Fruit fly (Drosophila melanogaster) whole organism, embryonic: ENCODE data around the gene Atf3.

Source experiments
- Adf1 ChIP-seq: fragments of 200-800 bp; sonication (Bioruptor generic); IDR thresholded peaks from 2 replicates; pipeline ENCODE4 v1.3.6; 2022; ENCODE audit warnings: missing biosample characterization, missing genetic modification characterization
- Atf3 ChIP-seq: fragments of 200-800 bp; sonication (Bioruptor generic); optimal IDR thresholded peaks from 3 replicates; lab custom pipeline; 2016; ENCODE audit warnings: missing biosample characterization, missing genetic modification characterization
- Blimp-1 ChIP-seq: fragments of 200-800 bp; sonication (Bioruptor generic); optimal IDR thresholded peaks from 3 replicates; lab custom pipeline; 2018; ENCODE audit warnings: missing biosample characterization, missing genetic modification characterization, mild to moderate bottlenecking, moderate library complexity, missing genetic modification reagents
- C15 ChIP-seq: fragments of 200-800 bp; sonication (Bioruptor generic); IDR thresholded peaks from 3 replicates; pipeline ENCODE4 v1.3.6; 2022; ENCODE audit warnings: missing biosample characterization, missing genetic modification characterization
- CG10462 ChIP-seq: fragments of 200-800 bp; sonication (Bioruptor generic); optimal IDR thresholded peaks from 2 replicates; lab custom pipeline; 2016; ENCODE audit warnings: missing biosample characterization, missing genetic modification characterization
- CG11398 ChIP-seq: fragments of 200-800 bp; sonication (Bioruptor generic); optimal IDR thresholded peaks from 2 replicates; lab custom pipeline; 2016; ENCODE audit warnings: missing biosample characterization, missing genetic modification characterization
- CG11504 ChIP-seq: fragments of 200-800 bp; sonication (Bioruptor generic); optimal IDR thresholded peaks from 3 replicates; lab custom pipeline; 2019; ENCODE audit warnings: missing biosample characterization, mild to moderate bottlenecking, missing genetic modification characterization, moderate library complexity
- CG12769 ChIP-seq: fragments of 200-800 bp; sonication (Bioruptor generic); optimal IDR thresholded peaks from 2 replicates; lab custom pipeline; 2019; ENCODE audit warnings: missing biosample characterization, mild to moderate bottlenecking, missing genetic modification characterization, moderate library complexity
- CG1602 ChIP-seq: fragments of 200-800 bp; sonication (Bioruptor generic); optimal IDR thresholded peaks from 3 replicates; lab custom pipeline; 2016; ENCODE audit warnings: missing biosample characterization, missing genetic modification characterization
- CG16779 ChIP-seq: fragments of 200-800 bp; sonication (Bioruptor generic); IDR thresholded peaks from 2 replicates; pipeline ENCODE4 v1.3.6; 2022; ENCODE audit warnings: missing biosample characterization, missing genetic modification characterization
- CG16815 ChIP-seq: fragments of 200-800 bp; sonication (Bioruptor generic); optimal IDR thresholded peaks from 3 replicates; lab custom pipeline; 2017; ENCODE audit warnings: missing biosample characterization, mild to moderate bottlenecking, missing genetic modification characterization
- CG17385 ChIP-seq: fragments of 200-800 bp; sonication (Bioruptor generic); optimal IDR thresholded peaks from 3 replicates; lab custom pipeline; 2018; ENCODE audit warnings: missing biosample characterization, mild to moderate bottlenecking, missing genetic modification characterization
- CG17829 ChIP-seq: fragments of 200-800 bp; optimal IDR thresholded peaks from 2 replicates; lab custom pipeline; 2019; ENCODE audit warnings: missing biosample characterization, mild to moderate bottlenecking, missing genetic modification characterization, moderate library complexity
- CG1832 ChIP-seq: fragments of 200-800 bp; sonication (Bioruptor generic); optimal IDR thresholded peaks from 2 replicates; lab custom pipeline; 2017; ENCODE audit warnings: missing biosample characterization, mild to moderate bottlenecking, missing genetic modification characterization, inconsistent platforms
- CG18599 ChIP-seq: fragments of 200-800 bp; sonication (Bioruptor generic); optimal IDR thresholded peaks from 3 replicates; lab custom pipeline; 2017; ENCODE audit warnings: missing biosample characterization, missing genetic modification characterization, mild to moderate bottlenecking, moderate library complexity, missing genetic modification reagents
- CG2199 ChIP-seq: fragments of 200-800 bp; sonication (Bioruptor generic); IDR thresholded peaks from 3 replicates; pipeline ENCODE4 v1.3.6; 2022; ENCODE audit warnings: missing biosample characterization, missing genetic modification characterization
- CG31365 ChIP-seq: fragments of 200-800 bp; sonication (Bioruptor generic); optimal IDR thresholded peaks from 2 replicates; lab custom pipeline; 2018; ENCODE audit warnings: missing biosample characterization, mild to moderate bottlenecking, missing genetic modification characterization
- CG32532 ChIP-seq: fragments of 200-800 bp; sonication (Bioruptor generic); IDR thresholded peaks from 2 replicates; pipeline ENCODE4 v1.3.6; 2022; ENCODE audit warnings: missing biosample characterization, missing genetic modification characterization
- CG5953 ChIP-seq: fragments of 200-800 bp; sonication (Bioruptor generic); IDR thresholded peaks from 2 replicates; pipeline ENCODE4 v1.3.6; 2022; ENCODE audit warnings: missing biosample characterization, missing genetic modification characterization
- CG8281 ChIP-seq: fragments of 200-800 bp; sonication (Bioruptor generic); optimal IDR thresholded peaks from 2 replicates; lab custom pipeline; 2018; ENCODE audit warnings: missing biosample characterization, mild to moderate bottlenecking, missing genetic modification characterization, moderate library complexity
- CG8944 ChIP-seq: fragments of 200-800 bp; sonication (Bioruptor generic); optimal IDR thresholded peaks from 3 replicates; lab custom pipeline; 2016; ENCODE audit warnings: missing biosample characterization, missing genetic modification characterization
- Chrac-16 ChIP-seq: fragments of 200-800 bp; sonication (Bioruptor generic); optimal IDR thresholded peaks from 3 replicates; lab custom pipeline; 2016; ENCODE audit warnings: missing biosample characterization, missing genetic modification characterization
- Dip3 ChIP-seq: fragments of 200-800 bp; sonication (Bioruptor generic); optimal IDR thresholded peaks from 3 replicates; lab custom pipeline; 2016; ENCODE audit warnings: missing biosample characterization, missing genetic modification characterization
- Doc2 ChIP-seq: fragments of 200-800 bp; sonication (Bioruptor generic); IDR thresholded peaks from 2 replicates; pipeline ENCODE4 v1.3.6; 2022; ENCODE audit warnings: missing biosample characterization, missing genetic modification characterization
- Dref ChIP-seq: fragments of 200-800 bp; sonication (Bioruptor generic); IDR thresholded peaks from 2 replicates; pipeline ENCODE4 v1.3.6; 2022; ENCODE audit warnings: missing biosample characterization, missing genetic modification characterization
- Hr78 ChIP-seq, 2 experiments: fragments of 200-800 bp in 1 of 2; fragments of >200 bp in 1 of 2; sonication (Bioruptor generic) in 1 of 2; optimal IDR thresholded peaks; 2 replicates each; lab custom pipeline; 2017 to 2019; ENCODE audit warnings: missing biosample characterization in 2 of 2, missing genetic modification characterization in 2 of 2, mild to moderate bottlenecking in 1 of 2, moderate library complexity in 1 of 2
- Jarid2 ChIP-seq: fragments of 200-800 bp; sonication (Bioruptor generic); optimal IDR thresholded peaks from 3 replicates; lab custom pipeline; 2017; ENCODE audit warnings: mild to moderate bottlenecking, missing biosample characterization, missing genetic modification reagents, missing genetic modification characterization
- Meics ChIP-seq: fragments of 200-800 bp; sonication (Bioruptor generic); optimal IDR thresholded peaks from 2 replicates; lab custom pipeline; 2017; ENCODE audit warnings: missing biosample characterization, mild to moderate bottlenecking, missing genetic modification characterization
- Rfx ChIP-seq: fragments of 200-800 bp; sonication (Bioruptor generic); IDR thresholded peaks from 2 replicates; pipeline ENCODE4 v1.3.6; 2022; ENCODE audit warnings: missing biosample characterization, missing genetic modification characterization
- Sry-δ ChIP-seq: fragments of 200-800 bp; sonication (Bioruptor generic); optimal IDR thresholded peaks from 2 replicates; lab custom pipeline; 2016; ENCODE audit warnings: missing biosample characterization, missing genetic modification characterization
- aop ChIP-seq: fragments of 200-800 bp; sonication (Bioruptor generic); IDR thresholded peaks from 2 replicates; pipeline ENCODE4 v1.3.6; 2022; ENCODE audit warnings: missing biosample characterization, missing genetic modification characterization
- bigmax ChIP-seq: fragments of 200-800 bp; sonication (Bioruptor generic); optimal IDR thresholded peaks from 2 replicates; lab custom pipeline; 2018; ENCODE audit warnings: missing biosample characterization, mild to moderate bottlenecking, missing genetic modification characterization
- bsh ChIP-seq, 2 experiments: fragments of 200-800 bp; sonication (Bioruptor generic); optimal IDR thresholded peaks; 2 replicates each; lab custom pipeline; 2017 to 2018; ENCODE audit warnings: mild to moderate bottlenecking in 2 of 2, missing biosample characterization in 2 of 2, missing genetic modification characterization in 2 of 2, moderate library complexity in 1 of 2
- chinmo ChIP-seq: fragments of 200-800 bp; sonication (Bioruptor generic); IDR thresholded peaks from 4 replicates; pipeline ENCODE4 v1.3.6; 2022; ENCODE audit warnings: missing biosample characterization, missing genetic modification characterization; ENCODE audit not compliant: partially characterized antibody
- crol ChIP-seq: fragments of 200-800 bp; sonication (Bioruptor generic); IDR thresholded peaks from 2 replicates; pipeline ENCODE4 v1.3.6; 2022; ENCODE audit warnings: missing biosample characterization, missing genetic modification characterization
- fd102C ChIP-seq: fragments of 200-800 bp; sonication (Bioruptor generic); optimal IDR thresholded peaks from 2 replicates; lab custom pipeline; 2018; ENCODE audit warnings: missing biosample characterization, mild to moderate bottlenecking, missing genetic modification characterization, moderate library complexity
- fd96Cb ChIP-seq: fragments of 200-800 bp; sonication (Bioruptor generic); optimal IDR thresholded peaks from 2 replicates; lab custom pipeline; 2018; ENCODE audit warnings: missing biosample characterization, mild to moderate bottlenecking, missing genetic modification characterization, moderate library complexity
- gem ChIP-seq: fragments of 200-800 bp; sonication (Bioruptor generic); optimal IDR thresholded peaks from 2 replicates; lab custom pipeline; 2019; ENCODE audit warnings: missing biosample characterization, mild to moderate bottlenecking, missing genetic modification characterization, moderate library complexity
- lmd ChIP-seq: fragments of 200-800 bp; sonication (Bioruptor generic); IDR thresholded peaks from 2 replicates; pipeline ENCODE4 v1.3.6; 2022; ENCODE audit warnings: missing biosample characterization, missing genetic modification characterization
- nmo ChIP-seq: fragments of 200-800 bp; sonication (Bioruptor generic); optimal IDR thresholded peaks from 2 replicates; lab custom pipeline; 2018; ENCODE audit warnings: missing biosample characterization, mild to moderate bottlenecking, missing genetic modification characterization, moderate library complexity
- nom ChIP-seq: fragments of 200-800 bp; sonication (Bioruptor generic); optimal IDR thresholded peaks from 2 replicates; lab custom pipeline; 2017; ENCODE audit warnings: missing biosample characterization, missing genetic modification characterization, mild to moderate bottlenecking, moderate library complexity, missing genetic modification reagents
- org-1 ChIP-seq: fragments of 200-800 bp; sonication (Bioruptor generic); optimal IDR thresholded peaks from 2 replicates; lab custom pipeline; 2017; ENCODE audit warnings: missing biosample characterization, missing genetic modification characterization
- pb ChIP-seq: fragments of 200-800 bp; sonication (Bioruptor generic); optimal IDR thresholded peaks from 3 replicates; lab custom pipeline; 2016; ENCODE audit warnings: missing biosample characterization, missing genetic modification characterization
- pfk ChIP-seq: fragments of 200-800 bp; sonication (Bioruptor generic); optimal IDR thresholded peaks from 2 replicates; lab custom pipeline; 2018; ENCODE audit warnings: missing biosample characterization, mild to moderate bottlenecking, missing genetic modification characterization, moderate library complexity
- sd ChIP-seq: fragments of 200-800 bp; sonication (Bioruptor generic); optimal IDR thresholded peaks from 3 replicates; lab custom pipeline; 2018; ENCODE audit warnings: missing biosample characterization, mild to moderate bottlenecking, missing genetic modification characterization, moderate library complexity
- sqz ChIP-seq: fragments of 200-800 bp; sonication (Bioruptor generic); optimal IDR thresholded peaks from 3 replicates; lab custom pipeline; 2018; ENCODE audit warnings: missing biosample characterization, mild to moderate bottlenecking, missing genetic modification characterization
- trem ChIP-seq: fragments of 200-800 bp; optimal IDR thresholded peaks from 3 replicates; lab custom pipeline; 2019; ENCODE audit warnings: missing biosample characterization, mild to moderate bottlenecking, missing genetic modification characterization, moderate library complexity
- trh ChIP-seq: fragments of 200-800 bp; sonication (Bioruptor generic); optimal IDR thresholded peaks from 2 replicates; lab custom pipeline; 2016; ENCODE audit warnings: missing biosample characterization, missing genetic modification characterization
- vvl ChIP-seq: fragments of 200-800 bp; sonication (Bioruptor generic); IDR thresholded peaks from 2 replicates; pipeline ENCODE4 v1.3.6; 2022; ENCODE audit warnings: missing biosample characterization, missing genetic modification characterization
- yki ChIP-seq: fragments of >200 bp; optimal IDR thresholded peaks from 3 replicates; lab custom pipeline; 2018

Atf3 gene

DNA sequence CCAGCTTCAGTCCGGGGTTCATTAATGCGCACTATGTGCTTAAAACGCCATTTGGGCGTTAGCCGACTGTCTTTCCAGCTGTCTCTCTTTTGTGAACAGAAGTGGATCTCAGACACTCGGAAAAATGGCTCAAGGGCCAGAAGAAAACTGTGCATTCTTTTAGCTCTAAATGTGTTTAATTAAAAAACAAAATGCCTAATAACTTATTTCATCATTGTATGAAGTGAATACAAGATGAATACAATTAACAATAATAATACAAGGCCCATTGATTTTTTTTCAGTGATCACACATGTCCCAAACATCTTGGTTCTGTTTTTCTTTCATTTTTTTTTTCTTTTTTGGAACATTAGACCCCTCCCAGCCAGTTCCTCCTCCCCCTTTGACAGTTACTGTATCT, 2.2 kb downstream of the Atf3 start (continued):
- TF ChIP-seq vvl (peak; percentile 59), Meics (GFP tag; lab: Kevin White, UChicago) (peak; percentile 64), CG11504 (tag; lab: Kevin White, UChicago) (peak; percentile 66)

dm6 chrX:1271080-1271479, 4.0 kb downstream of the Atf3 start:
- TF ChIP-seq CG1832 (GFP tag; lab: Kevin White, UChicago), result no peak
- TF ChIP-seq nmo, result no peak
- no peak for TF ChIP-seq CG31365 (tag; lab: Kevin White, UChicago)
- TF ChIP-seq CG10462, result no peak
- no peak for TF ChIP-seq gem (tag; lab: Kevin White, UChicago)
- no peak for TF ChIP-seq org-1 (GFP tag; lab: Kevin White, UChicago)
- 0 out of 2 replicates have a peak, but pooled peaks have one; percentile 25 for TF ChIP-seq crol
- TF ChIP-seq nom (GFP tag; lab: Kevin White, UChicago), result no peak
- TF ChIP-seq fd102C (GFP tag; lab: Kevin White, UChicago), result no peak
- no peak for TF ChIP-seq bigmax (GFP tag; lab: Kevin White, UChicago)
- no peak for TF ChIP-seq sqz (GFP tag; lab: Kevin White, UChicago)
- TF ChIP-seq chinmo (GFP tag; lab: Robert Waterston, UW), result 0 out of 4 replicates have a peak, but pooled peaks have one; percentile 47
- TF ChIP-seq Adf1, result peak; percentile 71
- TF ChIP-seq sd (tag; lab: Kevin White, UChicago), result peak; percentile 84
- TF ChIP-seq aop (GFP tag; lab: Robert Waterston, UW), result no peak
- TF ChIP-seq CG8281 (tag; lab: Kevin White, UChicago), result no peak
- no peak for TF ChIP-seq CG11398 (GFP tag; lab: Kevin White, UChicago)
- TF ChIP-seq CG12769 (tag; lab: Kevin White, UChicago), result peak; percentile 13
- TF ChIP-seq Sry-δ, result no peak
- TF ChIP-seq CG17829, result no peak
- peak; percentile 51 for TF ChIP-seq pfk

DNA sequence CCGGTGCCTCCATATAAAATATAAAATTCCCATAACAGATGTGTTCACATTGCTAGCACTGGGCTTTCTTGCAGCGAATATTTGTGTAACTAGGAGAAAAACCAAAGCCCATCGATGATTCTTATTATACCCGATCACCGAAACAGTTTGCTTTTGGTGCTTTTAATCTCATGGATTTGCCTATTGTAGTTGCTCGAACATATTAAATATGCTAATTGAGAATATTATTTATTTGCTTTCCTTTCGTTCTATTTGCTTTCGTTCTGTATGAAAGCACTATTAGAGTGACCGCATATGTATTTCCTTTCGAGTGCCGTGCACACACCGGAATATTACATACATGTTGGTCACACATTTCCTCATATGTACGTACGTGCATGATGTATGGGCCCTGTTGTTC, 4.4 kb downstream of the Atf3 start:
- TF ChIP-seq Dip3 (GFP tag; lab: Kevin White, UChicago) (peak; percentile 53), Meics (GFP tag; lab: Kevin White, UChicago) (peak; percentile 72), bsh (GFP tag; optimal IDR thresholded peaks at IDR 0.05; lab: Kevin White, UChicago) (peak in 1 of 2 experiments; percentile 44), Hr78 (GFP tag; optimal IDR thresholded peaks at IDR 0.05; lab: Kevin White, UChicago) (no peak), yki (lab: Kevin White, UChicago) (no peak), CG32532 (GFP tag; lab: Robert Waterston, UW) (peak; percentile 53; the same call in 1 of the 2 replicates), CG18599 (GFP tag; lab: Kevin White, UChicago) (peak; percentile 78), Atf3 (GFP tag; lab: Kevin White, UChicago) (peak; percentile 21), trh (no peak), CG17385 (peak; percentile 43), CG1602 (GFP tag; lab: Kevin White, UChicago) (no peak), trem (tag; lab: Kevin White, UChicago) (peak; percentile 9), Blimp-1 (GFP tag; lab: Kevin White, UChicago) (peak; percentile 24), lmd (GFP tag; lab: Robert Waterston, UW) (peak; percentile 53), Doc2 (GFP tag; lab: Robert Waterston, UW) (no peak), Dref (no peak), CG8944 (no peak), CG16815 (GFP tag; lab: Kevin White, UChicago) (peak; percentile 10), fd96Cb (tag; lab: Kevin White, UChicago) (peak; percentile 37), Chrac-16 (GFP tag; lab: Kevin White, UChicago) (no peak), Rfx (GFP tag; lab: Robert Waterston, UW) (peak; percentile 62), CG5953 (GFP tag; lab: Robert Waterston, UW) (no peak), C15 (GFP tag; lab: Robert Waterston, UW) (no peak), CG2199 (GFP tag; lab: Robert Waterston, UW) (no peak), pb (no peak), CG16779 (GFP tag; lab: Robert Waterston, UW) (no peak), Jarid2 (GFP tag; lab: Kevin White, UChicago) (no peak)
